Fruit fly (Drosophila melanogaster) whole organism, embryonic: Measurements from ENCODE around the gene CG4313.

ENCODE experiments used
- BEAF-32 ChIP-seq: fragments of 200-800 bp; sonication (Bioruptor generic); optimal IDR thresholded peaks from 3 replicates; lab custom pipeline; 2017; ENCODE audit warnings: missing biosample characterization, missing genetic modification characterization, mild to moderate bottlenecking, moderate library complexity, missing genetic modification reagents
- Blimp-1 ChIP-seq: fragments of 200-800 bp; sonication (Bioruptor generic); optimal IDR thresholded peaks from 3 replicates; lab custom pipeline; 2018; ENCODE audit warnings: missing biosample characterization, missing genetic modification characterization, mild to moderate bottlenecking, moderate library complexity, missing genetic modification reagents
- CG1024 ChIP-seq: fragments of 200-800 bp; sonication (Bioruptor generic); IDR thresholded peaks from 2 replicates; pipeline ENCODE4 v1.3.6; 2022; ENCODE audit warnings: missing biosample characterization, missing genetic modification characterization
- CG10565 ChIP-seq: fragments of 200-800 bp; sonication (Bioruptor generic); optimal IDR thresholded peaks from 3 replicates; lab custom pipeline; 2016; ENCODE audit warnings: missing biosample characterization, mild to moderate bottlenecking, missing genetic modification characterization
- CG11398 ChIP-seq: fragments of 200-800 bp; sonication (Bioruptor generic); optimal IDR thresholded peaks from 2 replicates; lab custom pipeline; 2016; ENCODE audit warnings: missing biosample characterization, missing genetic modification characterization
- CG1529 ChIP-seq: fragments of 200-800 bp; sonication (Bioruptor generic); optimal IDR thresholded peaks from 3 replicates; lab custom pipeline; 2018; ENCODE audit warnings: missing biosample characterization, missing genetic modification characterization
- CG15696 ChIP-seq: fragments of 200-800 bp; sonication (Bioruptor generic); optimal IDR thresholded peaks from 2 replicates; lab custom pipeline; 2019; ENCODE audit warnings: missing biosample characterization, mild to moderate bottlenecking, missing genetic modification characterization, moderate library complexity
- CG1647 ChIP-seq: fragments of 200-800 bp; sonication (Bioruptor generic); optimal IDR thresholded peaks from 3 replicates; lab custom pipeline; 2016; ENCODE audit warnings: missing biosample characterization, missing genetic modification characterization
- CG16815 ChIP-seq: fragments of 200-800 bp; sonication (Bioruptor generic); optimal IDR thresholded peaks from 3 replicates; lab custom pipeline; 2017; ENCODE audit warnings: missing biosample characterization, mild to moderate bottlenecking, missing genetic modification characterization
- CG17328 ChIP-seq: fragments of 200-800 bp; sonication (Bioruptor generic); IDR thresholded peaks from 2 replicates; pipeline ENCODE4 v1.3.6; 2022; ENCODE audit warnings: missing biosample characterization, missing genetic modification characterization
- CG2129 ChIP-seq: fragments of 200-800 bp; sonication (Bioruptor generic); IDR thresholded peaks from 2 replicates; pipeline ENCODE4 v1.3.6; 2022; ENCODE audit warnings: missing biosample characterization, missing genetic modification characterization; ENCODE audit not compliant: partially characterized antibody
- CG2889 ChIP-seq: fragments of 200-800 bp; sonication (Bioruptor generic); IDR thresholded peaks from 3 replicates; pipeline ENCODE4 v1.3.6; 2022; ENCODE audit warnings: missing biosample characterization, missing genetic modification characterization
- CG3995 ChIP-seq: fragments of 200-800 bp; sonication (Bioruptor generic); optimal IDR thresholded peaks from 3 replicates; lab custom pipeline; 2016; ENCODE audit warnings: missing biosample characterization, missing genetic modification characterization
- CG42726 ChIP-seq: fragments of 200-800 bp; sonication (Bioruptor generic); IDR thresholded peaks from 2 replicates; pipeline ENCODE4 v1.3.6; 2022; ENCODE audit warnings: missing biosample characterization, missing genetic modification characterization; ENCODE audit not compliant: partially characterized antibody
- CG6765 ChIP-seq: fragments of 200-800 bp; sonication (Bioruptor generic); optimal IDR thresholded peaks from 3 replicates; lab custom pipeline; 2017; ENCODE audit warnings: missing biosample characterization, mild to moderate bottlenecking, missing genetic modification characterization
- CG9609 ChIP-seq: fragments of 200-800 bp; sonication (Bioruptor generic); optimal IDR thresholded peaks from 3 replicates; lab custom pipeline; 2016; ENCODE audit warnings: missing biosample characterization, missing genetic modification characterization
- HLH54F ChIP-seq: fragments of 200-800 bp; sonication (Bioruptor generic); optimal IDR thresholded peaks from 3 replicates; lab custom pipeline; 2016; ENCODE audit warnings: missing biosample characterization, missing genetic modification characterization
- Hr78 ChIP-seq, 2 experiments: fragments of 200-800 bp in 1 of 2; fragments of >200 bp in 1 of 2; sonication (Bioruptor generic) in 1 of 2; optimal IDR thresholded peaks; 2 replicates each; lab custom pipeline; 2017 to 2019; ENCODE audit warnings: missing biosample characterization in 2 of 2, missing genetic modification characterization in 2 of 2, mild to moderate bottlenecking in 1 of 2, moderate library complexity in 1 of 2
- MESR4 ChIP-seq: fragments of 200-800 bp; sonication (Bioruptor generic); optimal IDR thresholded peaks from 2 replicates; lab custom pipeline; 2018; ENCODE audit warnings: missing biosample characterization, mild to moderate bottlenecking, missing genetic modification characterization, moderate library complexity
- MTF-1 ChIP-seq: fragments of 200-800 bp; sonication (Bioruptor generic); optimal IDR thresholded peaks from 2 replicates; lab custom pipeline; 2018; ENCODE audit warnings: missing biosample characterization, mild to moderate bottlenecking, missing genetic modification characterization, borderline replicate concordance
- Max ChIP-seq: fragments of 200-800 bp; sonication (Bioruptor generic); optimal IDR thresholded peaks from 2 replicates; lab custom pipeline; 2016; ENCODE audit warnings: missing biosample characterization, mild to moderate bottlenecking, missing genetic modification characterization
- Med ChIP-seq: fragments of 200-800 bp; sonication (Bioruptor generic); peaks from one replicate; lab custom pipeline; 2016; ENCODE audit warnings: missing biosample characterization, missing genetic modification characterization, mild to moderate bottlenecking, inconsistent platforms, moderate library complexity
- Mes4 ChIP-seq: fragments of 200-800 bp; sonication (Bioruptor generic); optimal IDR thresholded peaks from 2 replicates; lab custom pipeline; 2016; ENCODE audit warnings: missing biosample characterization, missing genetic modification characterization
- Scr ChIP-seq: fragments of 200-800 bp; sonication (Bioruptor generic); IDR thresholded peaks from 2 replicates; pipeline ENCODE4 v1.3.6; 2022; ENCODE audit warnings: missing biosample characterization, missing genetic modification characterization; ENCODE audit not compliant: partially characterized antibody
- Sox100B ChIP-seq: fragments of 200-800 bp; sonication (Bioruptor generic); optimal IDR thresholded peaks from 3 replicates; lab custom pipeline; 2018; ENCODE audit warnings: missing biosample characterization, mild to moderate bottlenecking, missing genetic modification characterization
- btn ChIP-seq: fragments of 200-800 bp; sonication (Bioruptor generic); optimal IDR thresholded peaks from 2 replicates; lab custom pipeline; 2016; ENCODE audit warnings: missing biosample characterization, missing genetic modification characterization
- ci ChIP-seq: fragments of 200-800 bp; sonication (Bioruptor generic); IDR thresholded peaks from 3 replicates; pipeline ENCODE4 v1.3.6; 2022; ENCODE audit warnings: missing biosample characterization, missing genetic modification characterization
- dmrt99B ChIP-seq: fragments of 200-800 bp; sonication (Bioruptor generic); optimal IDR thresholded peaks from 2 replicates; lab custom pipeline; 2018; ENCODE audit warnings: missing biosample characterization, mild to moderate bottlenecking, missing genetic modification characterization, moderate library complexity
- eve ChIP-seq, 2 experiments: fragments of >200 bp; optimal IDR thresholded peaks; 2 replicates each; lab custom pipeline; 2017; ENCODE audit warnings: missing biosample characterization in 2 of 2, missing genetic modification characterization in 2 of 2
- fu2 ChIP-seq: fragments of 200-800 bp; sonication (Bioruptor generic); optimal IDR thresholded peaks from 2 replicates; lab custom pipeline; 2016; ENCODE audit warnings: missing biosample characterization, missing genetic modification characterization
- gcm ChIP-seq: fragments of 200-800 bp; sonication (Bioruptor generic); optimal IDR thresholded peaks from 2 replicates; lab custom pipeline; 2019; ENCODE audit warnings: missing biosample characterization, mild to moderate bottlenecking, missing genetic modification characterization, moderate library complexity
- gcm2 ChIP-seq: fragments of 200-800 bp; sonication (Bioruptor generic); optimal IDR thresholded peaks from 2 replicates; lab custom pipeline; 2016; ENCODE audit warnings: missing biosample characterization, missing genetic modification characterization
- hkb ChIP-seq, 2 experiments: fragments of 200-800 bp in 1 of 2; fragments of >200 bp in 1 of 2; sonication (Bioruptor generic) in 1 of 2; IDR thresholded peaks in 1 of 2; optimal IDR thresholded peaks in 1 of 2; 2 replicates each; pipeline versions ENCODE4 v1.3.6 to Lab custom; 2017 to 2022; ENCODE audit warnings: missing biosample characterization in 1 of 2, missing genetic modification characterization in 1 of 2
- knrl ChIP-seq: fragments of 200-800 bp; sonication (Bioruptor generic); IDR thresholded peaks from 3 replicates; pipeline ENCODE4 v1.3.6; 2022; ENCODE audit warnings: missing biosample characterization, missing genetic modification characterization; ENCODE audit not compliant: partially characterized antibody
- mirr ChIP-seq: fragments of 200-800 bp; sonication (Bioruptor generic); optimal IDR thresholded peaks from 3 replicates; lab custom pipeline; 2018; ENCODE audit warnings: missing biosample characterization, mild to moderate bottlenecking, missing genetic modification characterization
- odd ChIP-seq: fragments of 200-800 bp; sonication (Bioruptor generic); optimal IDR thresholded peaks from 2 replicates; lab custom pipeline; 2017; ENCODE audit warnings: missing biosample characterization, mild to moderate bottlenecking, missing genetic modification characterization
- pb ChIP-seq: fragments of 200-800 bp; sonication (Bioruptor generic); optimal IDR thresholded peaks from 3 replicates; lab custom pipeline; 2016; ENCODE audit warnings: missing biosample characterization, missing genetic modification characterization
- pnt ChIP-seq: fragments of 200-800 bp; sonication (Bioruptor generic); optimal IDR thresholded peaks from 3 replicates; lab custom pipeline; 2016; ENCODE audit warnings: missing biosample characterization, missing genetic modification characterization
- ranshi ChIP-seq: fragments of 200-800 bp; sonication (Bioruptor generic); IDR thresholded peaks from 2 replicates; pipeline ENCODE4 v1.3.6; 2022; ENCODE audit warnings: missing biosample characterization, missing genetic modification characterization
- schlank ChIP-seq: fragments of 200-800 bp; sonication (Bioruptor generic); optimal IDR thresholded peaks from 2 replicates; lab custom pipeline; 2018; ENCODE audit warnings: missing biosample characterization, mild to moderate bottlenecking, missing genetic modification characterization
- tll ChIP-seq, 2 experiments: fragments of 200-800 bp in 1 of 2; fragments of >200 bp in 1 of 2; sonication (Bioruptor generic) in 1 of 2; optimal IDR thresholded peaks; 2 replicates each; lab custom pipeline; 2017 to 2019; ENCODE audit warnings: missing biosample characterization in 2 of 2, missing genetic modification characterization in 2 of 2, mild to moderate bottlenecking in 1 of 2, moderate library complexity in 1 of 2
- trh ChIP-seq: fragments of 200-800 bp; sonication (Bioruptor generic); optimal IDR thresholded peaks from 2 replicates; lab custom pipeline; 2016; ENCODE audit warnings: missing biosample characterization, missing genetic modification characterization
- unc-4 ChIP-seq: fragments of 200-800 bp; sonication (Bioruptor generic); IDR thresholded peaks from 2 replicates; pipeline ENCODE4 v1.3.6; 2022; ENCODE audit warnings: missing biosample characterization, missing genetic modification characterization; ENCODE audit not compliant: partially characterized antibody
- vnd ChIP-seq: fragments of 200-800 bp; sonication (Bioruptor generic); IDR thresholded peaks from 3 replicates; pipeline ENCODE4 v1.3.6; 2022; ENCODE audit warnings: missing biosample characterization, missing genetic modification characterization; ENCODE audit not compliant: partially characterized antibody
- zen2 ChIP-seq: fragments of 200-800 bp; sonication (Bioruptor generic); IDR thresholded peaks from 3 replicates; pipeline ENCODE4 v1.3.6; 2022; ENCODE audit warnings: missing biosample characterization, missing genetic modification characterization; ENCODE audit not compliant: partially characterized antibody
- zf30C ChIP-seq: fragments of 200-800 bp; sonication (Bioruptor generic); optimal IDR thresholded peaks from 3 replicates; lab custom pipeline; 2018; ENCODE audit warnings: missing biosample characterization, mild to moderate bottlenecking, missing genetic modification characterization

Gene CG4313

DNA sequence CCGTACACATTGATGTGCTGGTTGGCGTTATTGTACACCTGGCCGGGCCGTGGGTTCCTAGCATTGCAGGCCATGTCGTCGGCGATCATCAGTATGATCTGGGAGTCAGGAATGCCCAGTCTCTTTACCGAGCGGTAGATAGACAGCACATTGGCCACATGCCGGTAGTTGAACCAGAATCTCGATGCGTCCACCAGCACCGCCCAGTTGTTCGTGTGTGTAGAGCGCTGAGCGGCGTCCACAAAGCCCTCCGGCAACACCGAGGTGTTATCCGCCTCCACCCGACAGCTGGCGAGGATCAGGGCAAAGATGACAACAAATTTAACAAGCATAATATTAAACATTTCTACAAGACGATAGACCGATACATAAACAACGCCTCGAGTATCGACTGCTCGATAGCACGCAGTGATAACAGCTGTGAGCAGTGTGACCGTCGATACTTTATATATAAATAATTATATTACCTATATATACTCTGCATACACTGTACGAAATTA is 32.7 kb upstream of the CG4313 start, which contains the start of gene PIG-K (continued):
- TF ChIP-seq Hr78 (GFP tag; optimal IDR thresholded peaks at IDR 0.05; lab: Kevin White, UChicago): no peak
- TF ChIP-seq CG10565: no peak
- peak; percentile 45 for TF ChIP-seq BEAF-32 (GFP tag; lab: Kevin White, UChicago)
- no peak for TF ChIP-seq ci (GFP tag; lab: Robert Waterston, UW)
- TF ChIP-seq HLH54F: no peak
- TF ChIP-seq zf30C (GFP tag; lab: Kevin White, UChicago): peak; percentile 94

DNA sequence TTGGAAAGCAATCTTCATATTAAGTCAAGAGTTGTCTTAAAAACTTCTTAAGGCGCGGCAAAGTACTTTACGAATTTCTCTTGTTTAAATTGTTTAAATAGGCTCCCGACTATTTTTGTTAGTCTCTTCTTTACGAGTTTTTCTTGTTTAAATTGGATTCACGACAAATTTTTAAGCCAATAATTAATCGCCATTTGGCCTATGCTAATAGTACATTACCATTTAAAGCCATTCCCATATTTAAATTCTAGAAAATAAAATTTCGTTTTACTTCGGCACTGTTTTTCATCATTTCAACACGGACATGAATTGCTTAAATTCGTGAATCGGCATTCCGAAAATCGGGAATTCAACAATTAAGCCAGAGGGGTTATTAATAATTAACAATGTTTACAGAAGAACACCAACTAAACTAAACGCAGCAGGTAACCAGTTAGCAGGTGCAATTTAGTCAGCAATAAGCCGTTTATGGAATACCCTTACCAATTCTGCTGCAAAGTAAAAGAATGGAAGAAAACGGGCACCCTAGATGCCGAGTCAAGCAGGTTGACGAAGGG is 32.1 kb upstream of the CG4313 start:
- TF ChIP-seq pb (GFP tag; lab: Kevin White, UChicago) (no peak), tll (GFP tag; optimal IDR thresholded peaks at IDR 0.05; lab: Kevin White, UChicago) (no peak), zen2 (no peak), Scr (GFP tag; lab: Robert Waterston, UW) (no peak), CG15696 (peak; percentile 69), schlank (peak; percentile 15), dmrt99B (tag; lab: Kevin White, UChicago) (peak; percentile 76), btn (GFP tag; lab: Kevin White, UChicago) (peak; percentile 31), Max (peak; percentile 56), fu2 (GFP tag; lab: Kevin White, UChicago) (peak; percentile 72), pnt (GFP tag; lab: Kevin White, UChicago) (peak; percentile 60), HLH54F (peak; percentile 74), MTF-1 (GFP tag; lab: Kevin White, UChicago) (no peak), trh (GFP tag; lab: Kevin White, UChicago) (peak; percentile 10), CG16815 (GFP tag; lab: Kevin White, UChicago) (peak; percentile 82), CG17328 (peak; percentile 36; the same call in 1 of the 2 replicates), knrl (GFP tag; lab: Robert Waterston, UW) (no peak), gcm2 (peak; percentile 43), CG11398 (peak; percentile 28), CG2129 (GFP tag; lab: Robert Waterston, UW) (no peak), vnd (no peak), CG42726 (GFP tag; lab: Robert Waterston, UW) (no peak), Mes4 (peak; percentile 69), eve (GFP tag; optimal IDR thresholded peaks at IDR 0.05; lab: Kevin White, UChicago) (no peak), ranshi (GFP tag; lab: Robert Waterston, UW) (peak; percentile 86), gcm (GFP tag; lab: Kevin White, UChicago) (peak; percentile 35), Sox100B (GFP tag; lab: Kevin White, UChicago) (peak; percentile 83), CG9609 (GFP tag; lab: Kevin White, UChicago) (peak; percentile 65), Med (GFP tag; lab: Kevin White, UChicago) (peak; percentile 84), Blimp-1 (GFP tag; lab: Kevin White, UChicago) (peak; percentile 61), CG6765 (GFP tag; lab: Kevin White, UChicago) (no peak), CG3995 (GFP tag; lab: Kevin White, UChicago) (peak; percentile 15), CG1529 (GFP tag; lab: Kevin White, UChicago) (peak; percentile 49), MESR4 (no peak), odd (peak; percentile 64), CG1647 (peak; percentile 64), mirr (GFP tag; lab: Kevin White, UChicago) (no peak), unc-4 (GFP tag; lab: Robert Waterston, UW) (no peak), CG1024 (GFP tag; lab: Robert Waterston, UW) (no peak), CG2889 (GFP tag; lab: Robert Waterston, UW) (peak; percentile 31; the same call in 2 of the 3 replicates), hkb (optimal IDR thresholded peaks at IDR 0.05; lab: Kevin White, UChicago) (no peak), hkb (GFP tag; IDR thresholded peaks at IDR 0.05; lab: Robert Waterston, UW) (peak; percentile 49)
